Worm (Caenorhabditis elegans) whole organism, early embryonic: ENCODE data around the gene unc-62.

Source experiments
- F13C5.2 ChIP-seq: sonication (generic microtip); optimal IDR thresholded peaks from 2 replicates; lab custom pipeline; 2017; ENCODE audit warnings: mild to moderate bottlenecking, missing genetic modification characterization, inconsistent platforms, missing compliant biosample characterization
- aly-1 ChIP-seq: sonication (generic microtip); optimal IDR thresholded peaks from 2 replicates; lab custom pipeline; 2016; ENCODE audit warnings: missing genetic modification characterization, missing compliant biosample characterization
- ama-1 ChIP-seq: fragments of 150-350 bp; optimal IDR thresholded peaks from 2 replicates; lab custom pipeline; 2014
- ceh-13 ChIP-seq: fragments of 200-800 bp; sonication (Bioruptor generic); optimal IDR thresholded peaks from 2 replicates; lab custom pipeline; 2018; ENCODE audit warnings: mild to moderate bottlenecking, missing genetic modification characterization, missing compliant biosample characterization
- ceh-36 ChIP-seq: sonication (generic microtip); optimal IDR thresholded peaks from 2 replicates; lab custom pipeline; 2016; ENCODE audit warnings: missing genetic modification characterization, inconsistent platforms, missing compliant biosample characterization
- flt-1 ChIP-seq: fragments of 200-800 bp; sonication (Bioruptor generic); IDR thresholded peaks from 2 replicates; pipeline ENCODE4 v1.3.6; 2022; ENCODE audit warnings: missing genetic modification characterization, missing compliant biosample characterization
- hmg-4 ChIP-seq: fragments of 200-800 bp; sonication (Bioruptor generic); optimal IDR thresholded peaks from 2 replicates; lab custom pipeline; 2018; ENCODE audit warnings: mild to moderate bottlenecking, missing genetic modification characterization, missing compliant biosample characterization
- pes-1 ChIP-seq: fragments of 200-800 bp; sonication (Bioruptor generic); IDR thresholded peaks from 2 replicates; pipeline ENCODE4 v1.3.6; 2022; ENCODE audit warnings: missing genetic modification reagents, missing genetic modification characterization, missing compliant biosample characterization
- scrt-1 ChIP-seq: fragments of 200-800 bp; sonication (Bioruptor generic); IDR thresholded peaks from 2 replicates; pipeline ENCODE4 v1.3.6; 2022; ENCODE audit warnings: missing genetic modification characterization, missing compliant biosample characterization
- sea-1 ChIP-seq: fragments of 200-800 bp; sonication (Bioruptor generic); conservative IDR thresholded peaks from 2 replicates; pipeline ENCODE4 v1.3.6; 2022; ENCODE audit warnings: missing genetic modification characterization, missing compliant biosample characterization
- tbx-37 ChIP-seq: fragments of 200-800 bp; sonication (Bioruptor generic); conservative IDR thresholded peaks from 2 replicates; pipeline ENCODE4 v1.3.6; 2022; ENCODE audit warnings: missing genetic modification reagents, missing genetic modification characterization, missing compliant biosample characterization
- tra-4 ChIP-seq: sonication (generic microtip); optimal IDR thresholded peaks from 2 replicates; lab custom pipeline; 2017; ENCODE audit warnings: missing genetic modification characterization, missing compliant biosample characterization

DNA sequence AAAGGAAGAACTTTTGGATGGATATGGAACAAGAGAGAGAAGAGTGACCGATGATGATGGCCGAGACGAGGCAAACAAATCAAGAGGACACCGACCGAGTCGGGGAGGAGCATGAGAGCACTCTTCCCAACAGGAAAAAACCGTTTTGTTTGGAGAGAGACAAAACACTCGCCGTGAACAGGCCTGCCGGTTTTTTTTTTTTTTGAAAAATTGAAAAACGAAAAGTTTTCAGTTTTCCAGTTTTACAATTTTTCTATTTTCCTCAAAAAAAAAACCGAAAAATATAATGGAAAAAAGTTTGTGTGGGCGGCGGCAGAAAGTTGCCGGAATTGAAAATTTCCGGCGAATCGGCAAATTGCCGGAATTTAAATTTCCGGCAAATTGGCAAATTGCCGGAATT is 62.4 kb downstream of the unc-62 start, which contains the start of gene Y61A9LA.7:
- TF ChIP-seq tra-4 = no peak
- no peak for TF ChIP-seq ceh-13 (GFP tag; lab: Kevin White, UChicago)
- no peak for TF ChIP-seq aly-1 (tag; lab: Kevin White, UChicago)
- TF ChIP-seq flt-1 = no peak
- TF ChIP-seq hmg-4 (GFP tag; lab: Kevin White, UChicago) = no peak
- TF ChIP-seq pes-1 (GFP tag; lab: Robert Waterston, UW) = no peak
- TF ChIP-seq ceh-36 (tag; lab: Kevin White, UChicago) = no peak
- no peak for TF ChIP-seq ama-1 (lab: Kevin White, UChicago)
- TF ChIP-seq tbx-37 (GFP tag; lab: Robert Waterston, UW) = no peak
- no peak for TF ChIP-seq sea-1
- no peak for TF ChIP-seq F13C5.2 (tag; lab: Kevin White, UChicago)
- TF ChIP-seq scrt-1 = no peak
